Worm (Caenorhabditis elegans) whole organism, L3 larva: ENCODE results near the gene sar-1.

Source experiments
- R02D3.7 ChIP-seq: fragments of 150-350 bp; optimal IDR thresholded peaks from 2 replicates; lab custom pipeline; 2014; ENCODE audit warnings: missing biosample characterization, missing genetic modification characterization
- ZK546.5 ChIP-seq: sonication (generic microtip); optimal IDR thresholded peaks from 2 replicates; lab custom pipeline; 2017; ENCODE audit warnings: missing biosample characterization, missing genetic modification characterization
- ama-1 ChIP-seq: fragments of 150-350 bp; optimal IDR thresholded peaks from 2 replicates; lab custom pipeline; 2018
- ceh-16 ChIP-seq: sonication (generic microtip); optimal IDR thresholded peaks from 2 replicates; lab custom pipeline; 2017; ENCODE audit warnings: missing biosample characterization, missing genetic modification characterization
- ceh-28 ChIP-seq: fragments of 150-350 bp; optimal IDR thresholded peaks from 2 replicates; lab custom pipeline; 2014; ENCODE audit warnings: missing biosample characterization, missing genetic modification reagents, missing genetic modification characterization
- daf-12 ChIP-seq: fragments of 150-350 bp; optimal IDR thresholded peaks from 2 replicates; lab custom pipeline; 2014; ENCODE audit warnings: missing biosample characterization, missing genetic modification reagents, missing genetic modification characterization
- egl-27 ChIP-seq: sonication (generic microtip); optimal IDR thresholded peaks from 4 replicates; lab custom pipeline; 2017; ENCODE audit warnings: missing biosample characterization, missing genetic modification reagents, missing genetic modification characterization
- egl-5 ChIP-seq: fragments of 150-350 bp; optimal IDR thresholded peaks from 2 replicates; lab custom pipeline; 2017; ENCODE audit warnings: missing biosample characterization, missing genetic modification reagents, missing genetic modification characterization, inconsistent platforms
- elt-2 ChIP-seq: sonication (generic microtip); optimal IDR thresholded peaks from 2 replicates; lab custom pipeline; 2016; ENCODE audit warnings: missing genetic modification reagents, mild to moderate bottlenecking, missing genetic modification characterization, missing compliant biosample characterization
- fkh-10 ChIP-seq: sonication (generic microtip); optimal IDR thresholded peaks from 2 replicates; lab custom pipeline; 2017; ENCODE audit warnings: missing biosample characterization, missing genetic modification reagents, missing genetic modification characterization
- fos-1 ChIP-seq: fragments of 150-350 bp; optimal IDR thresholded peaks from 2 replicates; lab custom pipeline; 2014; ENCODE audit warnings: missing biosample characterization, missing genetic modification characterization
- hmg-11 ChIP-seq: sonication (generic microtip); optimal IDR thresholded peaks from 2 replicates; lab custom pipeline; 2016; ENCODE audit warnings: missing genetic modification characterization, missing compliant biosample characterization
- jun-1 ChIP-seq: fragments of 150-350 bp; optimal IDR thresholded peaks from 2 replicates; lab custom pipeline; 2014; ENCODE audit warnings: missing biosample characterization, missing genetic modification reagents, missing genetic modification characterization
- lin-15B ChIP-seq: fragments of 150-350 bp; optimal IDR thresholded peaks from 2 replicates; lab custom pipeline; 2014; ENCODE audit warnings: missing biosample characterization, missing genetic modification characterization
- lin-39 ChIP-seq: fragments of 150-350 bp; optimal IDR thresholded peaks from 2 replicates; lab custom pipeline; 2018; ENCODE audit warnings: missing biosample characterization, missing genetic modification reagents, missing genetic modification characterization
- lsy-12 ChIP-seq: sonication (generic microtip); optimal IDR thresholded peaks from 2 replicates; lab custom pipeline; 2016; ENCODE audit warnings: mild to moderate bottlenecking, missing genetic modification characterization, missing compliant biosample characterization
- mdl-1 ChIP-seq: fragments of 150-350 bp; optimal IDR thresholded peaks from 2 replicates; lab custom pipeline; 2014; ENCODE audit warnings: missing biosample characterization, missing genetic modification characterization
- mml-1 ChIP-seq: fragments of 150-350 bp; sonication (generic microtip); optimal IDR thresholded peaks from 3 replicates; lab custom pipeline; 2014; ENCODE audit warnings: missing biosample characterization, missing genetic modification characterization
- nfya-1 ChIP-seq: sonication (generic microtip); optimal IDR thresholded peaks from 2 replicates; lab custom pipeline; 2017; ENCODE audit warnings: missing genetic modification characterization, mild to moderate bottlenecking, missing compliant biosample characterization, antibody characterized with exemption, moderate library complexity; ENCODE audit not compliant: insufficient read depth
- nhr-11 ChIP-seq: fragments of 150-350 bp; optimal IDR thresholded peaks from 2 replicates; lab custom pipeline; 2014; ENCODE audit warnings: missing biosample characterization, missing genetic modification characterization
- nhr-12 ChIP-seq: fragments of 150-350 bp; optimal IDR thresholded peaks from 2 replicates; lab custom pipeline; 2014; ENCODE audit warnings: missing biosample characterization, missing genetic modification characterization
- nhr-23 ChIP-seq: fragments of 150-350 bp; optimal IDR thresholded peaks from 2 replicates; lab custom pipeline; 2014; ENCODE audit warnings: missing biosample characterization, missing genetic modification reagents, missing genetic modification characterization
- nhr-25 ChIP-seq: sonication (generic microtip); optimal IDR thresholded peaks from 2 replicates; lab custom pipeline; 2017; ENCODE audit warnings: missing biosample characterization, missing genetic modification characterization
- nhr-28 ChIP-seq: fragments of 150-350 bp; optimal IDR thresholded peaks from 2 replicates; lab custom pipeline; 2014; ENCODE audit warnings: missing biosample characterization, missing genetic modification characterization
- nhr-43 ChIP-seq: sonication (generic microtip); optimal IDR thresholded peaks from 2 replicates; lab custom pipeline; 2016; ENCODE audit warnings: mild to moderate bottlenecking, missing genetic modification characterization, missing compliant biosample characterization; ENCODE audit not compliant: poor library complexity, severe bottlenecking
- nhr-67 ChIP-seq: fragments of 150-350 bp; optimal IDR thresholded peaks from 2 replicates; lab custom pipeline; 2014; ENCODE audit warnings: missing biosample characterization, missing genetic modification characterization
- pha-4 ChIP-seq: fragments of 150-350 bp; optimal IDR thresholded peaks from 2 replicates; lab custom pipeline; 2014; ENCODE audit warnings: missing biosample characterization, missing genetic modification reagents, missing genetic modification characterization
- pqm-1 ChIP-seq: fragments of 150-350 bp; optimal IDR thresholded peaks from 2 replicates; lab custom pipeline; 2017; ENCODE audit warnings: missing biosample characterization, missing genetic modification characterization, inconsistent platforms
- sea-2 ChIP-seq: fragments of 150-350 bp; sonication (generic microtip); optimal IDR thresholded peaks from 4 replicates; lab custom pipeline; 2014; ENCODE audit warnings: missing biosample characterization, missing genetic modification reagents, missing genetic modification characterization
- skn-1 ChIP-seq: fragments of 150-350 bp; optimal IDR thresholded peaks from 2 replicates; lab custom pipeline; 2014; ENCODE audit warnings: missing biosample characterization, missing genetic modification characterization
- snpc-4 ChIP-seq: fragments of 150-350 bp; optimal IDR thresholded peaks from 2 replicates; lab custom pipeline; 2014; ENCODE audit warnings: missing biosample characterization, missing genetic modification characterization
- tbx-2 ChIP-seq: sonication (generic microtip); optimal IDR thresholded peaks from 2 replicates; lab custom pipeline; 2016; ENCODE audit warnings: mild to moderate bottlenecking, missing genetic modification characterization, missing compliant biosample characterization
- ztf-11 ChIP-seq: fragments of 150-350 bp; optimal IDR thresholded peaks from 2 replicates; lab custom pipeline; 2014; ENCODE audit warnings: missing biosample characterization, missing genetic modification characterization

Gene sar-1

ce11 chrIV:4472418-4473173, 40.5 kb downstream of the sar-1 start (continued):
- TF ChIP-seq egl-5 (tag; lab: Kevin White, UChicago) (no peak), nhr-12 (tag; lab: Kevin White, UChicago) (no peak), nhr-43 (tag; lab: Kevin White, UChicago) (peak; percentile 73), nhr-23 (tag; lab: Kevin White, UChicago) (peak; percentile 90), ama-1 (lab: Kevin White, UChicago) (peak; percentile 86), nhr-28 (no peak), nhr-67 (no peak), R02D3.7 (tag; lab: Kevin White, UChicago) (no peak), elt-2 (tag; lab: Kevin White, UChicago) (peak; percentile 53), ceh-16 (tag; lab: Kevin White, UChicago) (no peak), daf-12 (tag; lab: Kevin White, UChicago) (no peak), ztf-11 (tag; lab: Kevin White, UChicago) (no peak), jun-1 (tag; lab: Kevin White, UChicago) (no peak), mdl-1 (tag; lab: Kevin White, UChicago) (no peak)

ce11 chrIV:4470885-4471772, 42.0 kb downstream of the sar-1 start:
- TF ChIP-seq egl-27 (tag; lab: Kevin White, UChicago) (no peak), sea-2 (no peak), lin-15B (tag; lab: Kevin White, UChicago) (peak; percentile 25), skn-1 (tag; lab: Kevin White, UChicago) (no peak), pqm-1 (tag; lab: Kevin White, UChicago) (peak; percentile 46), elt-2 (tag; lab: Kevin White, UChicago) (peak; percentile 63), nfya-1 (peak; percentile 32), hmg-11 (tag; lab: Kevin White, UChicago) (peak; percentile 3), nhr-12 (tag; lab: Kevin White, UChicago) (no peak), pha-4 (peak; percentile 44), fos-1 (tag; lab: Kevin White, UChicago) (no peak), tbx-2 (tag; lab: Kevin White, UChicago) (no peak), egl-5 (tag; lab: Kevin White, UChicago) (no peak), ceh-28 (no peak), ZK546.5 (tag; lab: Kevin White, UChicago) (no peak), ama-1 (lab: Kevin White, UChicago) (peak; percentile 87), nhr-25 (tag; lab: Kevin White, UChicago) (no peak), nhr-23 (tag; lab: Kevin White, UChicago) (peak; percentile 12), mdl-1 (tag; lab: Kevin White, UChicago) (peak; percentile 76)

DNA sequence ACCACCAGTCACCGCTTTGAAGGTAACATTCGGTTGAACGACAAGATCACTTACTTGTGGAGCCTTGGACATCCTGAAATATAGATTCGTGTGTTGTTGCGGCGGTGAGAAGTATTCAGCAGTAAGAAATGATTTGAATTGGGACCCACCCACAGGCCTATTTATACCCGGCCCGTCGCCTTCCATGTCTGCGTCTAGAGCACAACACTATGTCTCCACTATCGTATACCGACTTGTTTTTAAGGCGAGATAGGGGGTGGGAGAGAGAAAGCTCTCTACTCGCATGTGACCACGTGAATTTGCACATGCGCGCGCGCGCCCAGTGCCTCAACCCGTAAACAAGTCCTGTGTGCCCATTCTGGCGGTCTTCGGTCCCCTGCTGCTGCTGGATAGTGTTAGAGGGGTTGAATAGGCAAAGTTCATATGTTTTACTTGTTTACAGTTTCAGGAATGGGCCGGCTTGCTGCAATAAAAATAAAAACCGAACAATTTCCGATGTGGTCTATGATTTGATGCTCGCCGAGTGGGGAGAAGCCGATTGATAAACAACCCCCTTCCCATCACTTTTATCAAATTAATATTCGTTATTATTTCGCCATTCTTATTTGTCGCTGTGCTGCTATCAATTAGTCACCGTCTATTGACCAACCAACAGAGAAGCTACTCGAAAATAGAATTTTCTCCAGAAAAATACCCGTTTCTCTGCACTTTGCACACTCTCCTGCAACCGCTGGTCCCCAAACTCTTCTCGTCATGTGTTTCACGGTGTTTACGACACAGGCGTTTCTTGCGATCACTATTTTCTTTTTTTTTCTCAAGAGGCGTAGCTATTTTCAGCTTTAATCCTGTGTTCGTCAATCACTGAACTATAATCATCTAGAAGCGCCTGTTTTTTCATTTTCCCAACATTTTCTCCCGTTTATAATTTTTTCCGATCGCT, 43.1 kb downstream of the sar-1 start:
- TF ChIP-seq lin-39 (tag; lab: Kevin White, UChicago) (peak; percentile 98), nfya-1 (peak; percentile 74), pqm-1 (tag; lab: Kevin White, UChicago) (peak; percentile 17), nhr-28 (no peak), jun-1 (tag; lab: Kevin White, UChicago) (peak; percentile 11), snpc-4 (tag; lab: Kevin White, UChicago) (peak; percentile 52), mdl-1 (tag; lab: Kevin White, UChicago) (peak; percentile 83), nhr-11 (tag; lab: Kevin White, UChicago) (no peak), lsy-12 (peak; percentile 50), hmg-11 (tag; lab: Kevin White, UChicago) (peak; percentile 34), pha-4 (peak; percentile 88), mml-1 (tag; lab: Kevin White, UChicago) (peak; percentile 70), fkh-10 (GFP tag; lab: Kevin White, UChicago) (peak; percentile 88), elt-2 (tag; lab: Kevin White, UChicago) (peak; percentile 69), ama-1 (lab: Kevin White, UChicago) (peak; percentile 82), skn-1 (tag; lab: Kevin White, UChicago) (no peak), nhr-43 (tag; lab: Kevin White, UChicago) (peak; percentile 21), egl-5 (tag; lab: Kevin White, UChicago) (peak; percentile 25), ztf-11 (tag; lab: Kevin White, UChicago) (no peak), ceh-16 (tag; lab: Kevin White, UChicago) (no peak)
